Worm (Caenorhabditis elegans) whole organism, L3 larva: Measurements from ENCODE around the gene arrd-5.

Source experiments
- ZK546.5 ChIP-seq: sonication (generic microtip); optimal IDR thresholded peaks from 2 replicates; lab custom pipeline; 2017; ENCODE audit warnings: missing biosample characterization, missing genetic modification characterization
- ceh-16 ChIP-seq: sonication (generic microtip); optimal IDR thresholded peaks from 2 replicates; lab custom pipeline; 2017; ENCODE audit warnings: missing biosample characterization, missing genetic modification characterization
- ceh-28 ChIP-seq: fragments of 150-350 bp; optimal IDR thresholded peaks from 2 replicates; lab custom pipeline; 2014; ENCODE audit warnings: missing biosample characterization, missing genetic modification reagents, missing genetic modification characterization
- ceh-9 ChIP-seq: sonication (generic microtip); optimal IDR thresholded peaks from 2 replicates; lab custom pipeline; 2018; ENCODE audit warnings: missing biosample characterization, missing genetic modification characterization
- daf-12 ChIP-seq: fragments of 150-350 bp; optimal IDR thresholded peaks from 2 replicates; lab custom pipeline; 2014; ENCODE audit warnings: missing biosample characterization, missing genetic modification reagents, missing genetic modification characterization
- egl-27 ChIP-seq: sonication (generic microtip); optimal IDR thresholded peaks from 4 replicates; lab custom pipeline; 2017; ENCODE audit warnings: missing biosample characterization, missing genetic modification reagents, missing genetic modification characterization
- egl-5 ChIP-seq: fragments of 150-350 bp; optimal IDR thresholded peaks from 2 replicates; lab custom pipeline; 2017; ENCODE audit warnings: missing biosample characterization, missing genetic modification reagents, missing genetic modification characterization, inconsistent platforms
- elt-1 ChIP-seq: fragments of 150-350 bp; optimal IDR thresholded peaks from 2 replicates; lab custom pipeline; 2014; ENCODE audit warnings: missing biosample characterization, missing genetic modification characterization
- elt-3 ChIP-seq, 3 experiments: fragments of 150-350 bp in 1 of 3; sonication (generic microtip) in 2 of 3; optimal IDR thresholded peaks; 2 replicates in 2 of 3; 4 replicates in 1 of 3; lab custom pipeline; 2014 to 2017; ENCODE audit warnings: missing biosample characterization in 3 of 3, missing genetic modification characterization in 3 of 3
- fkh-10 ChIP-seq: sonication (generic microtip); optimal IDR thresholded peaks from 2 replicates; lab custom pipeline; 2017; ENCODE audit warnings: missing biosample characterization, missing genetic modification reagents, missing genetic modification characterization
- fkh-2 ChIP-seq: fragments of 150-350 bp; optimal IDR thresholded peaks from 2 replicates; lab custom pipeline; 2014; ENCODE audit warnings: missing biosample characterization, missing genetic modification reagents, missing genetic modification characterization
- fos-1 ChIP-seq: fragments of 150-350 bp; optimal IDR thresholded peaks from 2 replicates; lab custom pipeline; 2014; ENCODE audit warnings: missing biosample characterization, missing genetic modification characterization
- jun-1 ChIP-seq: fragments of 150-350 bp; optimal IDR thresholded peaks from 2 replicates; lab custom pipeline; 2014; ENCODE audit warnings: missing biosample characterization, missing genetic modification reagents, missing genetic modification characterization
- lin-15B ChIP-seq: fragments of 150-350 bp; optimal IDR thresholded peaks from 2 replicates; lab custom pipeline; 2014; ENCODE audit warnings: missing biosample characterization, missing genetic modification characterization
- lin-39 ChIP-seq: fragments of 150-350 bp; optimal IDR thresholded peaks from 2 replicates; lab custom pipeline; 2018; ENCODE audit warnings: missing biosample characterization, missing genetic modification reagents, missing genetic modification characterization
- mml-1 ChIP-seq: fragments of 150-350 bp; sonication (generic microtip); optimal IDR thresholded peaks from 3 replicates; lab custom pipeline; 2014; ENCODE audit warnings: missing biosample characterization, missing genetic modification characterization
- nfya-1 ChIP-seq: sonication (generic microtip); optimal IDR thresholded peaks from 2 replicates; lab custom pipeline; 2017; ENCODE audit warnings: missing genetic modification characterization, mild to moderate bottlenecking, missing compliant biosample characterization, antibody characterized with exemption, moderate library complexity; ENCODE audit not compliant: insufficient read depth
- nhr-11 ChIP-seq: fragments of 150-350 bp; optimal IDR thresholded peaks from 2 replicates; lab custom pipeline; 2014; ENCODE audit warnings: missing biosample characterization, missing genetic modification characterization
- nhr-12 ChIP-seq: fragments of 150-350 bp; optimal IDR thresholded peaks from 2 replicates; lab custom pipeline; 2014; ENCODE audit warnings: missing biosample characterization, missing genetic modification characterization
- nhr-23 ChIP-seq: fragments of 150-350 bp; optimal IDR thresholded peaks from 2 replicates; lab custom pipeline; 2014; ENCODE audit warnings: missing biosample characterization, missing genetic modification reagents, missing genetic modification characterization
- nhr-237 ChIP-seq: fragments of 150-350 bp; optimal IDR thresholded peaks from 2 replicates; lab custom pipeline; 2014; ENCODE audit warnings: missing biosample characterization, missing genetic modification characterization
- nhr-25 ChIP-seq: sonication (generic microtip); optimal IDR thresholded peaks from 2 replicates; lab custom pipeline; 2017; ENCODE audit warnings: missing biosample characterization, missing genetic modification characterization
- nhr-28 ChIP-seq: fragments of 150-350 bp; optimal IDR thresholded peaks from 2 replicates; lab custom pipeline; 2014; ENCODE audit warnings: missing biosample characterization, missing genetic modification characterization
- nhr-43 ChIP-seq: sonication (generic microtip); optimal IDR thresholded peaks from 2 replicates; lab custom pipeline; 2016; ENCODE audit warnings: mild to moderate bottlenecking, missing genetic modification characterization, missing compliant biosample characterization; ENCODE audit not compliant: poor library complexity, severe bottlenecking
- nhr-77 ChIP-seq: fragments of 150-350 bp; optimal IDR thresholded peaks from 2 replicates; lab custom pipeline; 2014; ENCODE audit warnings: missing biosample characterization, missing genetic modification characterization
- pha-4 ChIP-seq: fragments of 150-350 bp; optimal IDR thresholded peaks from 2 replicates; lab custom pipeline; 2014; ENCODE audit warnings: missing biosample characterization, missing genetic modification reagents, missing genetic modification characterization
- pqm-1 ChIP-seq: fragments of 150-350 bp; optimal IDR thresholded peaks from 2 replicates; lab custom pipeline; 2017; ENCODE audit warnings: missing biosample characterization, missing genetic modification characterization, inconsistent platforms
- sea-2 ChIP-seq: fragments of 150-350 bp; sonication (generic microtip); optimal IDR thresholded peaks from 4 replicates; lab custom pipeline; 2014; ENCODE audit warnings: missing biosample characterization, missing genetic modification reagents, missing genetic modification characterization
- snpc-4 ChIP-seq: fragments of 150-350 bp; optimal IDR thresholded peaks from 2 replicates; lab custom pipeline; 2014; ENCODE audit warnings: missing biosample characterization, missing genetic modification characterization
- unc-39 ChIP-seq: sonication (generic microtip); optimal IDR thresholded peaks from 4 replicates; lab custom pipeline; 2017; ENCODE audit warnings: missing biosample characterization, missing genetic modification characterization
- unc-62 ChIP-seq: fragments of 150-350 bp; sonication (generic microtip); optimal IDR thresholded peaks from 4 replicates; lab custom pipeline; 2014; ENCODE audit warnings: missing biosample characterization, missing genetic modification reagents, missing genetic modification characterization
- zag-1 ChIP-seq: fragments of 150-350 bp; optimal IDR thresholded peaks from 2 replicates; lab custom pipeline; 2014; ENCODE audit warnings: missing biosample characterization, missing genetic modification characterization
- ztf-11 ChIP-seq: fragments of 150-350 bp; optimal IDR thresholded peaks from 2 replicates; lab custom pipeline; 2014; ENCODE audit warnings: missing biosample characterization, missing genetic modification characterization
- ztf-4 ChIP-seq: fragments of 150-350 bp; optimal IDR thresholded peaks from 2 replicates; lab custom pipeline; 2014; ENCODE audit warnings: missing biosample characterization, missing genetic modification characterization

arrd-5 gene

ce11 chrII:9871061-9871460 is 36.0 kb downstream of the arrd-5 start, which contains the start of gene chil-7:
TSS of gene chil-7 (minus strand) at chrII:9871172.
- TF ChIP-seq ceh-28 (tag; lab: Kevin White, UChicago) = no peak
- no peak for TF ChIP-seq lin-39 (tag; lab: Kevin White, UChicago)
- no peak for TF ChIP-seq fos-1 (tag; lab: Kevin White, UChicago)

DNA sequence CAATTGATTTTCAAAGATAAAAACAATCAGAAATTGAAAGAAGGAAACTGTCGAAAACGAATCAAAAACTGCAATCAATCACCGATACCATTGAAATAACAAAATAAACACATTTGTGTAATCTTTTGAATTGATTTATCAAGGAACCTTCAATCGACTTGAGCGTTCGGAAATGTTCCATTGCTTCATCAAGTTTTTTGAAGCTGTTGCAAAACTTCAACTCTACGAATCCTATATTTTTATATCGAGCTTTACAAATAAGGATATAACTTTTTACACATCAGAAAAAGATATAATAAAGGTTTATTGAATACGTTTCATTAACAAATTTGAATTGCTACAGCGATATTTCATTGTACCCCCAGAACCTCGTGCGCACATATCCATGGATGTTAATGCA is 37.9 kb downstream of the arrd-5 start, which contains the start of gene chil-8:
Gene chil-8 (minus strand): TSS at position 101 of the 400 bp plus-strand sequence.
- TF ChIP-seq nhr-237 (tag; lab: Kevin White, UChicago) (no peak), egl-27 (tag; lab: Kevin White, UChicago) (no peak), lin-15B (tag; lab: Kevin White, UChicago) (no peak), elt-1 (tag; lab: Kevin White, UChicago) (no peak), daf-12 (no peak), nhr-12 (no peak), ceh-9 (tag; lab: Kevin White, UChicago) (no peak), ceh-28 (tag; lab: Kevin White, UChicago) (no peak), ztf-11 (tag; lab: Kevin White, UChicago) (no peak), fkh-2 (tag; lab: Kevin White, UChicago) (no peak), nfya-1 (tag; lab: Kevin White, UChicago) (no peak), nhr-11 (tag; lab: Kevin White, UChicago) (no peak), nhr-25 (tag; lab: Kevin White, UChicago) (no peak), pha-4 (tag; lab: Kevin White, UChicago) (no peak)
- TF ChIP-seq, all 47 proteins: peak for 0

- TF ChIP-seq sea-2 = no peak
- no peak for TF ChIP-seq nhr-237 (tag; lab: Kevin White, UChicago)
- TF ChIP-seq elt-1 (tag; lab: Kevin White, UChicago) = no peak
- no peak for TF ChIP-seq nhr-11 (tag; lab: Kevin White, UChicago)
- no peak for TF ChIP-seq fkh-10
- TF ChIP-seq nhr-43 (tag; lab: Kevin White, UChicago) = no peak
- no peak for TF ChIP-seq egl-5 (tag; lab: Kevin White, UChicago)
- TF ChIP-seq ztf-4 (tag; lab: Kevin White, UChicago) = no peak
- TF ChIP-seq unc-62 (GFP tag; lab: Kevin White, UChicago) = no peak
- TF ChIP-seq nhr-28 (tag; lab: Kevin White, UChicago) = no peak
- TF ChIP-seq ztf-11 (tag; lab: Kevin White, UChicago) = no peak
- no peak for TF ChIP-seq jun-1 (tag; lab: Kevin White, UChicago)
- no peak for TF ChIP-seq unc-39 (tag; lab: Kevin White, UChicago)
- no peak for TF ChIP-seq ceh-16 (tag; lab: Kevin White, UChicago)
Measured at ce11 chrII:9874508-9875229, 39.6 kb downstream of the arrd-5 start, which contains the start of the genes chil-2 and ctsa-3.2. TSS of gene chil-2 (minus strand) at chrII:9874608. TSS of gene ctsa-3.2 (plus strand) at chrII:9875179.

ce11 chrII:9879815-9880214 is 44.8 kb downstream of the arrd-5 start:
- peak; percentile 32 for TF ChIP-seq nhr-23
- TF ChIP-seq daf-12 = no peak

DNA sequence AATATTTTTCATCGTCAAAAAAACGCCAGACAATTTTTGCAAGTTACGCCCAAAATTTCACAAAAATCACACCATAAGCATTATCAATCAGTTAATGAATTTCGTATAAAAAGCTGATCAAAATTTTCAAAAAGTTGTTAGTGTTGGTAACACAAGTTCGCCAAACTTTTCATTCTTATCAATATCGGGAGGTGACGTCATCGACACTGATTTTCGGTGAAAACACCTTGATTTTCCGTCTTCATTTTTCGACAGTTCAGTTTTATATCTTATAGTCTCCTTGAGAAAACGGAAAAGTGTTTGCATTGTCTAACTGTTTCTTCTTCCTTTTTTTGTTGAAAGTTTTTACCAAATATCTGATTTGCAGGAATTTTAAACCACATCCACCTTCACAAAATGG is 45.8 kb downstream of the arrd-5 start, which contains the start of gene C08H9.15:
Gene C08H9.15 (plus strand): TSS at position 368 of the 400 bp plus-strand sequence.
- TF ChIP-seq pqm-1 (tag; lab: Kevin White, UChicago) (no peak), nhr-25 (tag; lab: Kevin White, UChicago) (peak; percentile 30)

ce11 chrII:9886216-9886615 is 51.2 kb downstream of the arrd-5 start, which contains the start of gene algn-8:
TSS of gene algn-8 (minus strand) at chrII:9886442.
- no peak for TF ChIP-seq mml-1
- TF ChIP-seq daf-12 = no peak
- no peak for TF ChIP-seq ceh-16 (tag; lab: Kevin White, UChicago)
- TF ChIP-seq fkh-2 (tag; lab: Kevin White, UChicago) = no peak
- no peak for TF ChIP-seq ztf-4 (tag; lab: Kevin White, UChicago)
- TF ChIP-seq egl-27 (tag; lab: Kevin White, UChicago) = no peak
- TF ChIP-seq nhr-28 (tag; lab: Kevin White, UChicago) = no peak
- no peak for TF ChIP-seq elt-1 (tag; lab: Kevin White, UChicago)
- TF ChIP-seq unc-39 (tag; lab: Kevin White, UChicago) = no peak
- no peak for TF ChIP-seq elt-3 (tag; optimal IDR thresholded peaks at IDR 0.05; lab: Kevin White, UChicago)
- no peak for TF ChIP-seq snpc-4 (tag; lab: Kevin White, UChicago)
- no peak for TF ChIP-seq nfya-1 (tag; lab: Kevin White, UChicago)
- no peak for TF ChIP-seq nhr-23
- no peak for TF ChIP-seq ZK546.5
- no peak for TF ChIP-seq nhr-77
- no peak for TF ChIP-seq pqm-1 (tag; lab: Kevin White, UChicago)
- TF ChIP-seq nhr-43 (tag; lab: Kevin White, UChicago) = no peak
- no peak for TF ChIP-seq zag-1 (tag; lab: Kevin White, UChicago)
- TF ChIP-seq nhr-237 (tag; lab: Kevin White, UChicago) = no peak
- no peak for TF ChIP-seq sea-2
